Worm (Caenorhabditis elegans) whole organism, young adult: Measurements from ENCODE around the gene Y37E11AR.7.

Experiments used
- Y56A3A.18 ChIP-seq: fragments of 200-800 bp; sonication (Bioruptor generic); IDR thresholded peaks from 2 replicates; pipeline ENCODE4 v1.3.6; 2022; ENCODE audit warnings: missing genetic modification reagents, missing genetic modification characterization, missing compliant biosample characterization
- Y79H2A.3 ChIP-seq: fragments of 200-800 bp; sonication (Bioruptor generic); conservative IDR thresholded peaks from 2 replicates; pipeline ENCODE4 v1.3.6; 2022; ENCODE audit warnings: missing genetic modification reagents, missing genetic modification characterization, missing compliant biosample characterization
- bed-1 ChIP-seq: fragments of 200-800 bp; sonication (Bioruptor generic); IDR thresholded peaks from 2 replicates; pipeline ENCODE4 v1.3.6; 2022; ENCODE audit warnings: missing genetic modification reagents, missing genetic modification characterization, missing compliant biosample characterization
- ceh-79 ChIP-seq: sonication (generic microtip); optimal IDR thresholded peaks from 2 replicates; lab custom pipeline; 2017; ENCODE audit warnings: mild to moderate bottlenecking, missing genetic modification characterization, missing compliant biosample characterization
- madf-10 ChIP-seq: sonication (generic microtip); optimal IDR thresholded peaks from 2 replicates; lab custom pipeline; 2016; ENCODE audit warnings: mild to moderate bottlenecking, missing genetic modification characterization, missing compliant biosample characterization
- mcd-1 ChIP-seq: fragments of 200-800 bp; sonication (Bioruptor generic); IDR thresholded peaks from 2 replicates; pipeline ENCODE4 v1.3.6; 2022; ENCODE audit warnings: missing genetic modification reagents, missing genetic modification characterization, missing compliant biosample characterization
- snpc-4 ChIP-seq, 5 experiments: fragments of 150-350 bp in 1 of 5; sonication (generic microtip) in 4 of 5; optimal IDR thresholded peaks; 2 replicates each; lab custom pipeline; 2014 to 2018; ENCODE audit warnings: missing genetic modification characterization in 5 of 5, missing biosample characterization in 3 of 5, antibody characterized with exemption in 2 of 5, mild to moderate bottlenecking in 2 of 5, missing compliant biosample characterization in 2 of 5, missing genotype in 2 of 5, moderate library complexity in 2 of 5, missing genetic modification reagents in 1 of 5
- ztf-3 ChIP-seq: fragments of 200-800 bp; sonication (Bioruptor generic); optimal IDR thresholded peaks from 2 replicates; lab custom pipeline; 2018; ENCODE audit warnings: mild to moderate bottlenecking, missing genetic modification characterization, missing compliant biosample characterization

DNA sequence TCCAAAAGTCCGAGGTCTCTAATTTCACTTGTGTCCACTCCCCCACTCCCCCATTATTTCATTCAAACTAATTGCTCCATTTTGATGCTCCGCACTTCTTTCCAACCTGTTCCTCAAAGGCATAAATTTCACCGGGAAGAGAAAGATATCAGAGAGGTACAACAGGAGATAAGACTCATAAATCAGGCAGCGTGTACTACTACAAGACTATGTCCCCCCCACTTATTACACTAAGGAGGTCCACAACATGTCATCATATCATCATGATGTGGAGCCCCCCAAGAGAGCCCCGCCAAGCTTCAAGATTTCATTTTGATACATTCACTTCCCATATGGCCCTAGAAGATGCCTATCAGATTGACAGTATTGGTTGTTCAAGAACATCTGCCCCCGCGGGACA lies 10.2 kb upstream of the Y37E11AR.7 start:
- TF ChIP-seq bed-1: no peak
- TF ChIP-seq Y56A3A.18: no peak
- TF ChIP-seq snpc-4 (GFP tag; optimal IDR thresholded peaks at IDR 0.05; lab: Kevin White, UChicago): no peak
- no peak for TF ChIP-seq snpc-4 (tag; optimal IDR thresholded peaks at IDR 0.05; lab: Kevin White, UChicago)
- no peak for TF ChIP-seq ceh-79 (tag; lab: Kevin White, UChicago)
- TF ChIP-seq mcd-1 (GFP tag; lab: Robert Waterston, UW): no peak
- no peak for TF ChIP-seq ztf-3 (GFP tag; lab: Kevin White, UChicago)
- no peak for TF ChIP-seq Y79H2A.3 (GFP tag; lab: Robert Waterston, UW)
- no peak for TF ChIP-seq madf-10 (tag; lab: Kevin White, UChicago)
